Worm (Caenorhabditis elegans) whole organism, mixed stage, embryonic: ENCODE data around the gene Y62H9A.15.

Experiments
- M03D4.4 ChIP-seq: sonication (generic microtip); optimal IDR thresholded peaks from 2 replicates; lab custom pipeline; 2017; ENCODE audit warnings: mild to moderate bottlenecking, missing genetic modification characterization, missing compliant biosample characterization
- ceh-39 ChIP-seq: fragments of 150-350 bp; optimal IDR thresholded peaks from 2 replicates; lab custom pipeline; 2014; ENCODE audit warnings: missing biosample characterization, missing genetic modification characterization
- cnd-1 ChIP-seq: fragments of 200-800 bp; sonication (Bioruptor generic); optimal IDR thresholded peaks from 2 replicates; lab custom pipeline; 2018; ENCODE audit warnings: mild to moderate bottlenecking, missing genetic modification characterization, missing compliant biosample characterization
- lin-32 ChIP-seq: fragments of 200-800 bp; sonication (Bioruptor generic); optimal IDR thresholded peaks from 2 replicates; lab custom pipeline; 2018; ENCODE audit warnings: mild to moderate bottlenecking, missing genetic modification characterization, missing compliant biosample characterization
- mep-1 ChIP-seq: fragments of 150-350 bp; optimal IDR thresholded peaks from 2 replicates; lab custom pipeline; 2017; ENCODE audit warnings: missing biosample characterization, missing genetic modification reagents, missing genetic modification characterization, inconsistent platforms
- nhr-76 ChIP-seq: sonication (generic microtip); optimal IDR thresholded peaks from 2 replicates; lab custom pipeline; 2017; ENCODE audit warnings: missing biosample characterization, missing genetic modification characterization
- pha-4 ChIP-seq: fragments of 150-350 bp; optimal IDR thresholded peaks from 2 replicates; lab custom pipeline; 2018; ENCODE audit warnings: missing biosample characterization, missing genetic modification reagents, missing genetic modification characterization
- snpc-4 ChIP-seq: fragments of 150-350 bp; optimal IDR thresholded peaks from 2 replicates; lab custom pipeline; 2014; ENCODE audit warnings: missing biosample characterization, missing genetic modification characterization
- unc-120 ChIP-seq: sonication (generic microtip); optimal IDR thresholded peaks from 2 replicates; lab custom pipeline; 2017; ENCODE audit warnings: missing genetic modification characterization, missing compliant biosample characterization; ENCODE audit not compliant: poor library complexity, severe bottlenecking
- unc-39 ChIP-seq: fragments of 150-350 bp; optimal IDR thresholded peaks from 2 replicates; lab custom pipeline; 2014; ENCODE audit warnings: missing biosample characterization, missing genetic modification characterization

DNA sequence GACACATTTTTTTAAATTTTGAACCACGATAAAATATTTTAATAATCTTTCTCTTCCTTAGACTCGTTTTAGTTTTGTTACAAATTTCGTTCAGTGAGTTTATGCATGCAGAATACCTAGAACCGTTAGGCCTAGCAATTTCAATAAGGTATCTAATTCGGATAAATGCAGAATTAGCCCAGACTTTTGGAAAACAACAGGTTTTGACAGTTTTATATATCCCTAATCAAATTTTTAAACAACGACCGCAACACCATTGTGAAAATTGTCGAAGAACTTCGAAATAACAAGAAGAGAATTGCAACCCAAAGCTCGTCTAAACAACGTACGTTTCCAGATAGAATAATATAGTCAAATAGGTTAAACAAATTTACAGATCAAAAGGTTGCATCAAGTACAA is 8.0 kb upstream of the Y62H9A.15 start, which contains the start of gene Y62H9A.16:
- TF ChIP-seq ceh-39 (tag; lab: Kevin White, UChicago), result no peak
- TF ChIP-seq nhr-76 (tag; lab: Kevin White, UChicago), result no peak
- TF ChIP-seq pha-4 (tag; lab: Kevin White, UChicago), result no peak
- TF ChIP-seq lin-32, result no peak
- TF ChIP-seq cnd-1, result no peak
- TF ChIP-seq M03D4.4, result no peak
- TF ChIP-seq snpc-4 (tag; lab: Kevin White, UChicago), result no peak
- no peak for TF ChIP-seq unc-120 (tag; lab: Kevin White, UChicago)
- TF ChIP-seq mep-1, result no peak
- TF ChIP-seq unc-39 (tag; lab: Kevin White, UChicago), result no peak
